Fruit fly (Drosophila melanogaster) whole organism, embryonic: ENCODE results near the gene hale.

Experiments used
- Bdp1 ChIP-seq: fragments of 200-800 bp; sonication (Bioruptor generic); optimal IDR thresholded peaks from 3 replicates; lab custom pipeline; 2016; ENCODE audit warnings: missing biosample characterization, missing genetic modification characterization
- BtbVII ChIP-seq: fragments of 200-800 bp; sonication (Bioruptor generic); optimal IDR thresholded peaks from 3 replicates; lab custom pipeline; 2017; ENCODE audit warnings: missing biosample characterization, mild to moderate bottlenecking, missing genetic modification characterization
- Bteb2 ChIP-seq: fragments of 200-800 bp; sonication (Bioruptor generic); optimal IDR thresholded peaks from 2 replicates; lab custom pipeline; 2016; ENCODE audit warnings: missing biosample characterization, missing genetic modification characterization
- CG10209 ChIP-seq: fragments of 200-800 bp; sonication (Bioruptor generic); optimal IDR thresholded peaks from 3 replicates; lab custom pipeline; 2017; ENCODE audit warnings: missing biosample characterization, mild to moderate bottlenecking, missing genetic modification characterization, missing genetic modification reagents
- CG10321 ChIP-seq: fragments of 200-800 bp; sonication (Bioruptor generic); IDR thresholded peaks from 2 replicates; pipeline ENCODE4 v1.3.6; 2022; ENCODE audit warnings: missing biosample characterization, missing genetic modification characterization
- CG10462 ChIP-seq: fragments of 200-800 bp; sonication (Bioruptor generic); optimal IDR thresholded peaks from 2 replicates; lab custom pipeline; 2016; ENCODE audit warnings: missing biosample characterization, missing genetic modification characterization
- CG11504 ChIP-seq: fragments of 200-800 bp; sonication (Bioruptor generic); optimal IDR thresholded peaks from 3 replicates; lab custom pipeline; 2019; ENCODE audit warnings: missing biosample characterization, mild to moderate bottlenecking, missing genetic modification characterization, moderate library complexity
- CG12104 ChIP-seq: fragments of 200-800 bp; sonication (Bioruptor generic); optimal IDR thresholded peaks from 3 replicates; lab custom pipeline; 2016; ENCODE audit warnings: missing biosample characterization, missing genetic modification characterization
- CG13123 ChIP-seq: fragments of 200-800 bp; sonication (Bioruptor generic); optimal IDR thresholded peaks from 2 replicates; lab custom pipeline; 2016; ENCODE audit warnings: missing biosample characterization, missing genetic modification characterization
- CG13287 ChIP-seq: fragments of 200-800 bp; sonication (Bioruptor generic); IDR thresholded peaks from 2 replicates; pipeline ENCODE4 v1.3.6; 2022; ENCODE audit warnings: missing biosample characterization, missing genetic modification characterization; ENCODE audit not compliant: partially characterized antibody
- CG13624 ChIP-seq: fragments of 200-800 bp; sonication (Bioruptor generic); optimal IDR thresholded peaks from 2 replicates; lab custom pipeline; 2016; ENCODE audit warnings: missing biosample characterization, missing genetic modification characterization
- CG14965 ChIP-seq: fragments of 200-800 bp; sonication (Bioruptor generic); optimal IDR thresholded peaks from 2 replicates; lab custom pipeline; 2016; ENCODE audit warnings: missing biosample characterization, missing genetic modification characterization, borderline replicate concordance
- CG16779 ChIP-seq: fragments of 200-800 bp; sonication (Bioruptor generic); IDR thresholded peaks from 2 replicates; pipeline ENCODE4 v1.3.6; 2022; ENCODE audit warnings: missing biosample characterization, missing genetic modification characterization
- CG17612 ChIP-seq: fragments of 200-800 bp; sonication (Bioruptor generic); IDR thresholded peaks from 2 replicates; pipeline ENCODE4 v1.3.6; 2022; ENCODE audit warnings: missing biosample characterization, missing genetic modification characterization
- CG18476 ChIP-seq: fragments of 200-800 bp; sonication (Bioruptor generic); optimal IDR thresholded peaks from 2 replicates; lab custom pipeline; 2016; ENCODE audit warnings: missing biosample characterization, mild to moderate bottlenecking, missing genetic modification characterization
- CG31388 ChIP-seq: fragments of 200-800 bp; sonication (Bioruptor generic); optimal IDR thresholded peaks from 2 replicates; lab custom pipeline; 2016; ENCODE audit warnings: missing biosample characterization, missing genetic modification characterization
- CG32532 ChIP-seq: fragments of 200-800 bp; sonication (Bioruptor generic); IDR thresholded peaks from 2 replicates; pipeline ENCODE4 v1.3.6; 2022; ENCODE audit warnings: missing biosample characterization, missing genetic modification characterization
- CG32772 ChIP-seq: fragments of 200-800 bp; sonication (Bioruptor generic); IDR thresholded peaks from 2 replicates; pipeline ENCODE4 v1.3.6; 2022; ENCODE audit warnings: missing biosample characterization, missing genetic modification characterization
- CG6791 ChIP-seq: fragments of 200-800 bp; sonication (Bioruptor generic); IDR thresholded peaks from 3 replicates; pipeline ENCODE4 v1.3.6; 2022; ENCODE audit warnings: missing biosample characterization, missing genetic modification characterization; ENCODE audit not compliant: partially characterized antibody
- CG8290 ChIP-seq, 3 experiments: fragments of 200-800 bp; sonication (Bioruptor generic); optimal IDR thresholded peaks; 2 replicates each; lab custom pipeline; 2016 to 2019; ENCODE audit warnings: missing biosample characterization in 3 of 3, missing genetic modification characterization in 3 of 3, mild to moderate bottlenecking in 2 of 3, moderate library complexity in 1 of 3
- CG9727 ChIP-seq: fragments of 200-800 bp; sonication (Bioruptor generic); optimal IDR thresholded peaks from 3 replicates; lab custom pipeline; 2017; ENCODE audit warnings: missing biosample characterization, mild to moderate bottlenecking, missing genetic modification characterization
- CTCF ChIP-seq: fragments of 200-800 bp; sonication (Bioruptor generic); optimal IDR thresholded peaks from 2 replicates; lab custom pipeline; 2017; ENCODE audit warnings: missing biosample characterization, mild to moderate bottlenecking, missing genetic modification characterization, moderate library complexity
- Dip2 ChIP-seq: fragments of 200-800 bp; sonication (Bioruptor generic); IDR thresholded peaks from 2 replicates; pipeline ENCODE4 v1.3.6; 2022; ENCODE audit warnings: missing biosample characterization, missing genetic modification characterization
- Eip74EF ChIP-seq, 2 experiments: fragments of 200-800 bp in 1 of 2; fragments of >200 bp in 1 of 2; sonication (Bioruptor generic) in 1 of 2; optimal IDR thresholded peaks; 2 replicates each; lab custom pipeline; 2017 to 2019; ENCODE audit warnings: missing biosample characterization in 2 of 2, missing genetic modification characterization in 2 of 2, mild to moderate bottlenecking in 1 of 2, moderate library complexity in 1 of 2
- Elba2 ChIP-seq: fragments of 200-800 bp; sonication (Bioruptor generic); optimal IDR thresholded peaks from 3 replicates; lab custom pipeline; 2016; ENCODE audit warnings: missing biosample characterization, missing genetic modification characterization
- Ets97D ChIP-seq: fragments of 200-800 bp; sonication (Bioruptor generic); optimal IDR thresholded peaks from 3 replicates; lab custom pipeline; 2016; ENCODE audit warnings: missing biosample characterization, missing genetic modification characterization
- Fer2 ChIP-seq: fragments of 200-800 bp; sonication (Bioruptor generic); optimal IDR thresholded peaks from 2 replicates; lab custom pipeline; 2018; ENCODE audit warnings: missing biosample characterization, mild to moderate bottlenecking, missing genetic modification characterization, moderate library complexity
- HLH3B ChIP-seq: fragments of 200-800 bp; sonication (Bioruptor generic); IDR thresholded peaks from 2 replicates; pipeline ENCODE4 v1.3.6; 2022; ENCODE audit warnings: missing biosample characterization, missing genetic modification characterization
- Hsf ChIP-seq: fragments of 200-800 bp; sonication (Bioruptor generic); optimal IDR thresholded peaks from 3 replicates; lab custom pipeline; 2016; ENCODE audit warnings: missing biosample characterization, missing genetic modification characterization
- Jarid2 ChIP-seq: fragments of 200-800 bp; sonication (Bioruptor generic); optimal IDR thresholded peaks from 3 replicates; lab custom pipeline; 2017; ENCODE audit warnings: mild to moderate bottlenecking, missing biosample characterization, missing genetic modification reagents, missing genetic modification characterization
- Neu2 ChIP-seq: fragments of 200-800 bp; sonication (Bioruptor generic); optimal IDR thresholded peaks from 3 replicates; lab custom pipeline; 2016; ENCODE audit warnings: missing biosample characterization, missing genetic modification characterization, borderline replicate concordance
- Xbp1 ChIP-seq: fragments of 200-800 bp; sonication (Bioruptor generic); optimal IDR thresholded peaks from 3 replicates; lab custom pipeline; 2016; ENCODE audit warnings: missing biosample characterization, mild to moderate bottlenecking, missing genetic modification characterization
- bcd ChIP-seq: fragments of 200-800 bp; sonication (Bioruptor generic); optimal IDR thresholded peaks from 2 replicates; lab custom pipeline; 2017; ENCODE audit warnings: missing biosample characterization, mild to moderate bottlenecking, missing genetic modification characterization
- cas ChIP-seq: fragments of 200-800 bp; sonication (Bioruptor generic); IDR thresholded peaks from 2 replicates; pipeline ENCODE4 v1.3.6; 2022; ENCODE audit warnings: missing biosample characterization, missing genetic modification characterization
- cwo ChIP-seq: fragments of 200-800 bp; sonication (Bioruptor generic); optimal IDR thresholded peaks from 3 replicates; lab custom pipeline; 2017; ENCODE audit warnings: missing biosample characterization, missing genetic modification characterization, mild to moderate bottlenecking, moderate library complexity, missing genetic modification reagents
- dan ChIP-seq: fragments of 200-800 bp; sonication (Bioruptor generic); IDR thresholded peaks from 2 replicates; pipeline ENCODE4 v1.3.6; 2022; ENCODE audit warnings: missing biosample characterization, missing genetic modification characterization
- gcm2 ChIP-seq: fragments of 200-800 bp; sonication (Bioruptor generic); optimal IDR thresholded peaks from 2 replicates; lab custom pipeline; 2016; ENCODE audit warnings: missing biosample characterization, missing genetic modification characterization
- gsb ChIP-seq: fragments of 200-800 bp; sonication (Bioruptor generic); IDR thresholded peaks from 2 replicates; pipeline ENCODE4 v1.3.6; 2022; ENCODE audit warnings: missing biosample characterization, missing genetic modification characterization
- hb ChIP-seq: fragments of 200-800 bp; sonication (Bioruptor generic); IDR thresholded peaks from 3 replicates; pipeline ENCODE4 v1.3.6; 2022; ENCODE audit warnings: missing biosample characterization, missing genetic modification characterization; ENCODE audit not compliant: partially characterized antibody
- kni ChIP-seq: fragments of 200-800 bp; sonication (Bioruptor generic); optimal IDR thresholded peaks from 3 replicates; lab custom pipeline; 2017; ENCODE audit warnings: mild to moderate bottlenecking, missing biosample characterization, missing genetic modification reagents, missing genetic modification characterization
- lab ChIP-seq: fragments of 200-800 bp; sonication (Bioruptor generic); optimal IDR thresholded peaks from 3 replicates; lab custom pipeline; 2017; ENCODE audit warnings: missing biosample characterization, missing genetic modification characterization, mild to moderate bottlenecking, moderate library complexity, missing genetic modification reagents
- mam ChIP-seq: fragments of 200-800 bp; sonication (Bioruptor generic); optimal IDR thresholded peaks from 3 replicates; lab custom pipeline; 2016; ENCODE audit warnings: missing biosample characterization, missing genetic modification characterization
- oc ChIP-seq: fragments of 200-800 bp; sonication (Bioruptor generic); optimal IDR thresholded peaks from 2 replicates; lab custom pipeline; 2018; ENCODE audit warnings: missing biosample characterization, mild to moderate bottlenecking, missing genetic modification characterization, moderate library complexity
- sc ChIP-seq, 3 experiments: fragments of >200 bp in 2 of 3; fragments of 200-800 bp in 1 of 3; sonication (Bioruptor generic) in 1 of 3; optimal IDR thresholded peaks; 2 replicates in 2 of 3; 3 replicates in 1 of 3; lab custom pipeline; 2017; ENCODE audit warnings: mild to moderate bottlenecking in 1 of 3, missing biosample characterization in 1 of 3, missing genetic modification characterization in 1 of 3, missing genetic modification reagents in 1 of 3
- sim ChIP-seq: fragments of 200-800 bp; sonication (Bioruptor generic); IDR thresholded peaks from 2 replicates; pipeline ENCODE4 v1.3.6; 2022; ENCODE audit warnings: missing biosample characterization, missing genetic modification characterization
- vnd ChIP-seq: fragments of 200-800 bp; sonication (Bioruptor generic); IDR thresholded peaks from 3 replicates; pipeline ENCODE4 v1.3.6; 2022; ENCODE audit warnings: missing biosample characterization, missing genetic modification characterization; ENCODE audit not compliant: partially characterized antibody
- zen2 ChIP-seq: fragments of 200-800 bp; sonication (Bioruptor generic); IDR thresholded peaks from 3 replicates; pipeline ENCODE4 v1.3.6; 2022; ENCODE audit warnings: missing biosample characterization, missing genetic modification characterization; ENCODE audit not compliant: partially characterized antibody
- zfh1 ChIP-seq: fragments of 200-800 bp; sonication (Bioruptor generic); IDR thresholded peaks from 3 replicates; pipeline ENCODE4 v1.3.6; 2022; ENCODE audit warnings: missing biosample characterization, missing genetic modification characterization

Gene hale

DNA sequence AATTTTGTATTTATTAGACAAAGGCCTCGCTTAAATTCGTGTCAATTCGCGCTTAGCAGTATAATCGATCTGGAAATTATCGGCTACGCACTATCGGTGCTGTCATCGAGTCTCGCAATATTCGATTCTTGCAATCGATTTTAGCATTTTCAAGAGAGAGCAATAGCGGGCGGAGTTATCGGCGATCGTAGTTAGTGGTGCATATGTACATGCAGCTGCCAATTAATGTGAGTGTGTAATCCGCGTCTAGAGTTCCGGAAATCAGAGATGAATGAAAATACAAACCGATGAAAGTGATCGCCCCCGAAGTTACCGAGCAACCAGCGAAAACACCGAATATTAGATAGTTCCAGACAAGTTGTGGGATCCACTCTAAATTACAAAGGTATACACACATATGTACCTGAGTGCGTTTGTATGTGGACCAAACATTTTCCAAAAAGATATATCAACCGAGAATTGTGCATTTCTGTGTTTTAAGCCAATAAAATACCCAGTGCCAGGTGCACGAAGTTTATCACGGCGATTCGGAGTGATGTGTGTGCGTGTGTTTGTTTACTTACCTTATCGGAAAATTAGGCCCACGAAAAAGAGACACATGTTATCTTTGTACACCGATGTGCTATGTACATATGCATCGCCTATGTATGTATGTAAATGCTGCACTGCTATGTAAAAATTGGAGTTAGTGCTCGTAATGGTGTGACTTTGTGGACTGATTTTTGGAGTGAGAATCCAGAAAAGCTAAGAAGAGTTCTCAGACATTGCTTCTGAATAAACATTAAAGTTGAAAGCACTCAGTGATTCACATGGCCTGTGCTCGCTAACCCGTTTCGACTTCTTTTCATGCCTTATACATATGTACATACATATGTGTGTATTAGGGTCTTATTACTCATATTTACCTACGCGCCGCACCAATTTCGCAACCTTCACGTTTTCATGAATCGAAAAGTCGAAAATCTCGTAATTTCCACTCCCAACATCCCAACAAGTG is 20.9 kb upstream of the hale start (continued):
- TF ChIP-seq Xbp1 (GFP tag; lab: Kevin White, UChicago) (no peak), vnd (GFP tag; lab: Robert Waterston, UW) (peak; percentile 96), CG17612 (no peak), Bdp1 (GFP tag; lab: Kevin White, UChicago) (no peak), Ets97D (GFP tag; lab: Kevin White, UChicago) (peak; percentile 41), Fer2 (tag; lab: Kevin White, UChicago) (no peak), Dip2 (GFP tag; lab: Robert Waterston, UW) (no peak), HLH3B (GFP tag; lab: Robert Waterston, UW) (no peak), CG13123 (no peak), CG10321 (no peak), CG14965 (no peak), CG9727 (GFP tag; lab: Kevin White, UChicago) (no peak), CG10209 (no peak), CG11504 (tag; lab: Kevin White, UChicago) (no peak), Elba2 (GFP tag; lab: Kevin White, UChicago) (no peak), Bteb2 (GFP tag; lab: Kevin White, UChicago) (no peak), Neu2 (peak; percentile 33), CTCF (GFP tag; lab: Kevin White, UChicago) (no peak), sim (no peak), gcm2 (GFP tag; lab: Kevin White, UChicago) (no peak), zen2 (GFP tag; lab: Robert Waterston, UW) (peak; percentile 97), CG16779 (no peak), CG13624 (no peak), Jarid2 (GFP tag; lab: Kevin White, UChicago) (no peak), kni (GFP tag; lab: Kevin White, UChicago) (peak; percentile 90), BtbVII (no peak), CG8290 (GFP tag; optimal IDR thresholded peaks at IDR 0.05; lab: Kevin White, UChicago) (no peak), CG8290 (tag; optimal IDR thresholded peaks at IDR 0.05; lab: Kevin White, UChicago) (peak; percentile 48 to 71), Hsf (GFP tag; lab: Kevin White, UChicago) (no peak), oc (tag; lab: Kevin White, UChicago) (no peak), sc (optimal IDR thresholded peaks at IDR 0.05; lab: Kevin White, UChicago) (no peak), sc (GFP tag; optimal IDR thresholded peaks at IDR 0.05; lab: Kevin White, UChicago) (no peak), mam (GFP tag; lab: Kevin White, UChicago) (no peak), CG6791 (GFP tag; lab: Robert Waterston, UW) (peak; percentile 99), cas (no peak), gsb (GFP tag; lab: Robert Waterston, UW) (no peak), CG31388 (GFP tag; lab: Kevin White, UChicago) (no peak), hb (peak; percentile 99), CG32532 (GFP tag; lab: Robert Waterston, UW) (no peak), Eip74EF (GFP tag; optimal IDR thresholded peaks at IDR 0.05; lab: Kevin White, UChicago) (no peak), CG18476 (no peak), CG10462 (no peak), cwo (GFP tag; lab: Kevin White, UChicago) (no peak), dan (GFP tag; lab: Robert Waterston, UW) (no peak), CG32772 (GFP tag; lab: Robert Waterston, UW) (no peak), lab (no peak), zfh1 (GFP tag; lab: Robert Waterston, UW) (no peak), CG12104 (GFP tag; lab: Kevin White, UChicago) (no peak), bcd (no peak), CG13287 (GFP tag; lab: Robert Waterston, UW) (peak; percentile 91)
